Worm (Caenorhabditis elegans): Measurements from ENCODE around the gene lgc-44.

Gene lgc-44

DNA sequence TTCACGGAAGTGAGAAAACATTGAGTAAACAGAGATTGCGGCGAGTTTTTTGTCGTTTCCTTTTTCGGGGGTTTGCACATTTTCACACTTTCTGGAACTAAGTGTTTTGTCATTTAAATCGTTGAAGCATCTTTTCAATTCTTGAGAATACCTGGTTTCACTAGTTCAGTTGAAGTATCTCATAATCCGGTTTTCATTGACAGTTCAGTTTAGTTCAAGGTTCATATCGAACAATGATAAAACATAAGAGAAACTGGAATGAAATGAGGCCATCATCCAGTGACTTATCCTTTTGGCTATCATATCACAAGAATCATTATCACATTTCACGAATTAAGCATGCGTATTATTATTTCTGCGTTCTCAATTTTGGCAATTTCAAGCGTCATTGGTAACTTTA lies 5.2 kb downstream of the lgc-44 start, which contains the start of gene F46F3.3:
F46F3.3 (plus strand) TSS at position 301 of the 400 bp plus-strand sequence.
- TF ChIP-seq flt-1 (GFP tag; IDR thresholded peaks at IDR 0.05) (no peak), T22C8.4 (GFP tag; IDR thresholded peaks at IDR 0.05) (no peak), ref-1 (GFP tag; conservative IDR thresholded peaks at IDR 0.05) (no peak), med-1 (GFP tag; optimal IDR thresholded peaks at IDR 0.05; ENCODE audit: insufficient read depth) (no peak), klf-2 (GFP tag; conservative IDR thresholded peaks at IDR 0.05) (no peak), ztf-23 (GFP tag; IDR thresholded peaks at IDR 0.05) (no peak), tab-1 (GFP tag; IDR thresholded peaks at IDR 0.05) (no peak), cog-1 (tag; optimal IDR thresholded peaks at IDR 0.05) (no peak), ztf-29 (GFP tag; IDR thresholded peaks at IDR 0.05) (no peak)

DNA sequence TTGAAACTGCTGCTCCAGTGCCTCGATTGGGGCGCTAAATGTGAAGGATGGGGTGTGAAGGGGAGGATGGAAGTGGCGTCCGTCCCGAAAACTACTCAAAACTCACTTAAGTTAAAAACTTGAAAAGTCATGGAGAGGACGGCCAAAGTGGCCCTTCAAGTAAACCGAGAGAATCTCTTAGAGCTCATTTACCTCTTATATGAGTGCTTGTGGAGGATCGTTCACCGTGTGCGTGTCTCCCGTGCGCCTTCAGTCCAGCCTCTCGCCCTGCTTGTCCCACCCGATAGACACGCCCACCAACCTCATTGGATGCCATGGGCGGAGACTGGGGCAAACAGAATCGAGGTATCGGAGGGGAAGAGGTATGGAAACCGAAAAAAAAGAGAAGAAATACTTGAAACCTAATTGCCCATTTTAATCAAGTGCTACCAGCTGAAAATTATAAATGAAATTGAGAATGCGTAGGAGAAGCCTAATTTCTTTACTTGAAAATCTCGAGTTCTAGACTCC lies 7.5 kb downstream of the lgc-44 start, which contains the start of gene ceh-27:
ceh-27 (minus strand) TSS at position 228 of the 510 bp plus-strand sequence.
- peak; percentile 26; the same call in 1 of the 2 replicates for TF ChIP-seq ztf-23 (GFP tag; IDR thresholded peaks at IDR 0.05)
- TF ChIP-seq ztf-29 (GFP tag; IDR thresholded peaks at IDR 0.05) = no peak
- no peak for TF ChIP-seq ref-1 (GFP tag; conservative IDR thresholded peaks at IDR 0.05)
- no peak for TF ChIP-seq klf-2 (GFP tag; conservative IDR thresholded peaks at IDR 0.05)

DNA sequence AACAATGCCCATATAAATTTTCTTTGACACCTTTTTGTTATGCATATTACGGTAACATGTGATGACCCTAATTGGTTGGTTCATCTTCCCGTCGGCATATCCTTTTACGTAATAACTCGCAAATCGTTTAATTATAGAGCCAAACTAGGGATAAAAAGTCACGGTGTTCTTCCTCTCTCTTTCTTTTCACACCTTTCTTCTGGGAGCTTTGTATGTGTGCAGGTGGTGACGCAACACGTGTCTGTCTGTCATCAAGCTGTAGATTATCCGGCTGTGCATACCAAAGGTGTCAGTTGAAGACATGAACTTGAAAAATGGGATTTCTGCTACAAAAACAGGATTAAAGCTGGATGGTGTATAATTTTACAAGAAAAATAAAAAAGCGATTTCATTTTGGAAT lies 11.8 kb downstream of the lgc-44 start:
- TF ChIP-seq cog-1 (tag; optimal IDR thresholded peaks at IDR 0.05) (no peak), flt-1 (GFP tag; IDR thresholded peaks at IDR 0.05) (no peak), klf-2 (GFP tag; conservative IDR thresholded peaks at IDR 0.05) (no peak), ref-1 (GFP tag; conservative IDR thresholded peaks at IDR 0.05) (no peak), med-1 (GFP tag; optimal IDR thresholded peaks at IDR 0.05; ENCODE audit: insufficient read depth) (no peak), ztf-29 (GFP tag; IDR thresholded peaks at IDR 0.05) (no peak), ztf-23 (GFP tag; IDR thresholded peaks at IDR 0.05) (no peak), T22C8.4 (GFP tag; IDR thresholded peaks at IDR 0.05) (no peak), tab-1 (GFP tag; IDR thresholded peaks at IDR 0.05) (no peak)

DNA sequence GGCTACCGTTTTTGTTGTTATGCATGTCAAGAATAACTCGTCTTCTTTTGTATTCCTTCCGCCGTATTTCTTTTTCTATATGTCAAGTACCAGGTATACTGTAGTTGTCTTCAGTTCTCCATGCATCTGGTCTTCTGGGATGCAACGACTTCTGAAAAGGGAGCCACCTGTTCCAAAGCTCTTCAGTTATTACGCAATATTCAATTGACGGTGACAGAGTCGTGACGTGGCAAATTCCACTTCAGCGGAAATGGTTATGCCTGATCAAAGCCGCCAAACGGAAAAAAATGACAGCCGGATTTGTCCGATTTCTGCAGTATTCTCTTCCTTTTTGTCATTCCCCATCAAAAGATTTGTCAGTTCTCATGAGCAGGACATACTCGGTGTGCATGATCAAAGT lies 15.9 kb downstream of the lgc-44 start:
- TF ChIP-seq T22C8.4 (GFP tag; IDR thresholded peaks at IDR 0.05) (no peak), cog-1 (tag; optimal IDR thresholded peaks at IDR 0.05) (no peak), klf-2 (GFP tag; conservative IDR thresholded peaks at IDR 0.05) (no peak), ref-1 (GFP tag; conservative IDR thresholded peaks at IDR 0.05) (no peak), ztf-23 (GFP tag; IDR thresholded peaks at IDR 0.05) (no peak), tab-1 (GFP tag; IDR thresholded peaks at IDR 0.05) (no peak), flt-1 (GFP tag; IDR thresholded peaks at IDR 0.05) (no peak), med-1 (GFP tag; optimal IDR thresholded peaks at IDR 0.05; ENCODE audit: insufficient read depth) (no peak), ztf-29 (GFP tag; IDR thresholded peaks at IDR 0.05) (no peak)

DNA sequence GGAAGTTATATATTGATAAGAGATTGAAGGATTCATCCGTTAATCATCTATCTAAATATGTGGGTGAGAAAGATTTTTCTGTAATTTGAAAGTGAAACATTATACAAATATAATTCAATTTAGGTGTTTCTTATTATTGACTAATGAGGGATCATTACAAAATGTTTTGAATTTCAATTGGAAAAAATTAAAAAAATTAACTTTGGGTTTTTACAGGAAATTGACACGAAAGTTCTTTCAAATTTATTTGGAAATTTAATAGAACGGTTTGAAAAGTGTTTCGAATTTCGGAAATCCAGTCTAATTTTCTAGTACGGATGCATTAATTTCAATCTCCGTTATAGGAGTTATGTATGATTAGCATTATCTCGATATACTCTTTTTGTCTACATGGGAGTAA lies 19.3 kb downstream of the lgc-44 start:
- no peak for TF ChIP-seq ref-1 (GFP tag; conservative IDR thresholded peaks at IDR 0.05)
- no peak for TF ChIP-seq T22C8.4 (GFP tag; IDR thresholded peaks at IDR 0.05)
- TF ChIP-seq ztf-29 (GFP tag; IDR thresholded peaks at IDR 0.05) = no peak
- TF ChIP-seq flt-1 (GFP tag; IDR thresholded peaks at IDR 0.05) = no peak
- no peak for TF ChIP-seq ztf-23 (GFP tag; IDR thresholded peaks at IDR 0.05)
- TF ChIP-seq klf-2 (GFP tag; conservative IDR thresholded peaks at IDR 0.05) = no peak
- TF ChIP-seq med-1 (GFP tag; optimal IDR thresholded peaks at IDR 0.05; ENCODE audit: insufficient read depth) = no peak
- TF ChIP-seq cog-1 (tag; optimal IDR thresholded peaks at IDR 0.05) = no peak
- TF ChIP-seq tab-1 (GFP tag; IDR thresholded peaks at IDR 0.05) = no peak

- TF ChIP-seq ztf-23 (GFP tag; IDR thresholded peaks at IDR 0.05) (no peak), med-1 (GFP tag; optimal IDR thresholded peaks at IDR 0.05; ENCODE audit: insufficient read depth) (no peak), ztf-29 (GFP tag; IDR thresholded peaks at IDR 0.05) (no peak), cog-1 (tag; optimal IDR thresholded peaks at IDR 0.05) (no peak), flt-1 (GFP tag; IDR thresholded peaks at IDR 0.05) (no peak), tab-1 (GFP tag; IDR thresholded peaks at IDR 0.05) (no peak)
These were observed 21.7 kb downstream of the lgc-44 start, which contains the start of gene zip-10 for ce11 chrV:11650720-11651119. TSS of gene zip-10 (minus strand) at chrV:11650762.

- TF ChIP-seq klf-2 (GFP tag; conservative IDR thresholded peaks at IDR 0.05) (no peak), tab-1 (GFP tag; IDR thresholded peaks at IDR 0.05) (no peak), med-1 (GFP tag; optimal IDR thresholded peaks at IDR 0.05; ENCODE audit: insufficient read depth) (no peak), ztf-23 (GFP tag; IDR thresholded peaks at IDR 0.05) (no peak), ztf-29 (GFP tag; IDR thresholded peaks at IDR 0.05) (no peak), ref-1 (GFP tag; conservative IDR thresholded peaks at IDR 0.05) (no peak), cog-1 (tag; optimal IDR thresholded peaks at IDR 0.05) (no peak), T22C8.4 (GFP tag; IDR thresholded peaks at IDR 0.05) (no peak), flt-1 (GFP tag; IDR thresholded peaks at IDR 0.05) (no peak)
These were observed 23.1 kb downstream of the lgc-44 start for ce11 chrV:11649254-11649653.

ce11 chrV:11648435-11648834 lies 24.0 kb downstream of the lgc-44 start:
- TF ChIP-seq med-1 (GFP tag; optimal IDR thresholded peaks at IDR 0.05; ENCODE audit: insufficient read depth) (no peak), klf-2 (GFP tag; conservative IDR thresholded peaks at IDR 0.05) (no peak), ref-1 (GFP tag; conservative IDR thresholded peaks at IDR 0.05) (no peak), ztf-29 (GFP tag; IDR thresholded peaks at IDR 0.05) (no peak), flt-1 (GFP tag; IDR thresholded peaks at IDR 0.05) (no peak), ztf-23 (GFP tag; IDR thresholded peaks at IDR 0.05) (no peak), tab-1 (GFP tag; IDR thresholded peaks at IDR 0.05) (no peak), T22C8.4 (GFP tag; IDR thresholded peaks at IDR 0.05) (no peak), cog-1 (tag; optimal IDR thresholded peaks at IDR 0.05) (no peak)

- TF ChIP-seq T22C8.4 (GFP tag; IDR thresholded peaks at IDR 0.05) (no peak), ztf-29 (GFP tag; IDR thresholded peaks at IDR 0.05) (no peak), ref-1 (GFP tag; conservative IDR thresholded peaks at IDR 0.05) (no peak), tab-1 (GFP tag; IDR thresholded peaks at IDR 0.05) (no peak), ztf-23 (GFP tag; IDR thresholded peaks at IDR 0.05) (no peak), cog-1 (tag; optimal IDR thresholded peaks at IDR 0.05) (no peak), klf-2 (GFP tag; conservative IDR thresholded peaks at IDR 0.05) (no peak), flt-1 (GFP tag; IDR thresholded peaks at IDR 0.05) (no peak), med-1 (GFP tag; optimal IDR thresholded peaks at IDR 0.05; ENCODE audit: insufficient read depth) (no peak)
These were observed 24.6 kb downstream of the lgc-44 start for ce11 chrV:11647821-11648220.

DNA sequence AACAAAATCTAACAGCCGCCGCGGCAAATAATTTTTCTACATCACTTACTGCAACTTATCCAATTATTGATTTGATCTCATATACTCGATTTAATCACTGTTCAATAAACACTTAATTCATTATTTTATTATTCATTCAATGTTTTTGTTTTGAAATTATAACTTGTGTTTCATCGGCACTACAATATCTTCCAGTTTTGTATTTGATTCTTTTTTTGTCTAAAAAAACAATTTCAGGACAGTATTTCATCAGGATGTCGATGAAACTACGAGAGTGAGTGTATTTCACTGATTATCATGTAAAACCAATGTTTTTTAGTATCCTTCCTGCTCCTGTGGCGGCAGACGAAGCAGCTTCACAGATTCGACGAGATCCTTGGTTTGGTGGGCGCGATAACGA lies 27.2 kb downstream of the lgc-44 start, which contains the start of gene skp-1:
skp-1 (plus strand) TSS at position 238 of the 400 bp plus-strand sequence.
- TF ChIP-seq ref-1 (GFP tag; conservative IDR thresholded peaks at IDR 0.05) = no peak
- no peak for TF ChIP-seq ztf-29 (GFP tag; IDR thresholded peaks at IDR 0.05)
- TF ChIP-seq flt-1 (GFP tag; IDR thresholded peaks at IDR 0.05) = no peak
- TF ChIP-seq ztf-23 (GFP tag; IDR thresholded peaks at IDR 0.05) = no peak
- no peak for TF ChIP-seq cog-1 (tag; optimal IDR thresholded peaks at IDR 0.05)
- no peak for TF ChIP-seq med-1 (GFP tag; optimal IDR thresholded peaks at IDR 0.05; ENCODE audit: insufficient read depth)
- TF ChIP-seq T22C8.4 (GFP tag; IDR thresholded peaks at IDR 0.05) = no peak
- TF ChIP-seq klf-2 (GFP tag; conservative IDR thresholded peaks at IDR 0.05) = no peak
- no peak for TF ChIP-seq tab-1 (GFP tag; IDR thresholded peaks at IDR 0.05)

Data from whole organism, midembryonic.